Fruit fly (Drosophila melanogaster) whole organism, embryonic: Measurements from ENCODE around the gene Amun.

Experiments used
- Asciz ChIP-seq: fragments of 200-800 bp; sonication (Bioruptor generic); optimal IDR thresholded peaks from 2 replicates; lab custom pipeline; 2017; ENCODE audit warnings: missing biosample characterization, mild to moderate bottlenecking, missing genetic modification characterization, missing genetic modification reagents
- CG10267 ChIP-seq: fragments of 200-800 bp; sonication (Bioruptor generic); optimal IDR thresholded peaks from 2 replicates; lab custom pipeline; 2018; ENCODE audit warnings: missing biosample characterization, mild to moderate bottlenecking, missing genetic modification characterization, moderate library complexity
- CG10321 ChIP-seq: fragments of 200-800 bp; sonication (Bioruptor generic); IDR thresholded peaks from 2 replicates; pipeline ENCODE4 v1.3.6; 2022; ENCODE audit warnings: missing biosample characterization, missing genetic modification characterization
- CG10565 ChIP-seq: fragments of 200-800 bp; sonication (Bioruptor generic); optimal IDR thresholded peaks from 3 replicates; lab custom pipeline; 2016; ENCODE audit warnings: missing biosample characterization, mild to moderate bottlenecking, missing genetic modification characterization
- CG11456 ChIP-seq: fragments of 200-800 bp; sonication (Bioruptor generic); IDR thresholded peaks from 3 replicates; pipeline ENCODE4 v1.3.6; 2022; ENCODE audit warnings: missing biosample characterization, missing genetic modification characterization
- CG12659 ChIP-seq: fragments of 200-800 bp; sonication (Bioruptor generic); optimal IDR thresholded peaks from 3 replicates; lab custom pipeline; 2017; ENCODE audit warnings: mild to moderate bottlenecking, missing biosample characterization, missing genetic modification reagents, missing genetic modification characterization
- CG12744 ChIP-seq: fragments of 200-800 bp; sonication (Bioruptor generic); optimal IDR thresholded peaks from 2 replicates; lab custom pipeline; 2016; ENCODE audit warnings: missing biosample characterization, missing genetic modification characterization
- CG13287 ChIP-seq: fragments of 200-800 bp; sonication (Bioruptor generic); IDR thresholded peaks from 2 replicates; pipeline ENCODE4 v1.3.6; 2022; ENCODE audit warnings: missing biosample characterization, missing genetic modification characterization; ENCODE audit not compliant: partially characterized antibody
- CG13894 ChIP-seq: fragments of 200-800 bp; sonication (Bioruptor generic); optimal IDR thresholded peaks from 3 replicates; lab custom pipeline; 2018; ENCODE audit warnings: missing biosample characterization, mild to moderate bottlenecking, missing genetic modification characterization, moderate library complexity
- CG1647 ChIP-seq: fragments of 200-800 bp; sonication (Bioruptor generic); optimal IDR thresholded peaks from 3 replicates; lab custom pipeline; 2016; ENCODE audit warnings: missing biosample characterization, missing genetic modification characterization
- CG16779 ChIP-seq: fragments of 200-800 bp; sonication (Bioruptor generic); IDR thresholded peaks from 2 replicates; pipeline ENCODE4 v1.3.6; 2022; ENCODE audit warnings: missing biosample characterization, missing genetic modification characterization
- CG16863 ChIP-seq: fragments of 200-800 bp; sonication (Bioruptor generic); optimal IDR thresholded peaks from 3 replicates; lab custom pipeline; 2016; ENCODE audit warnings: missing biosample characterization, missing genetic modification characterization
- CG17328 ChIP-seq: fragments of 200-800 bp; sonication (Bioruptor generic); IDR thresholded peaks from 2 replicates; pipeline ENCODE4 v1.3.6; 2022; ENCODE audit warnings: missing biosample characterization, missing genetic modification characterization
- CG17612 ChIP-seq: fragments of 200-800 bp; sonication (Bioruptor generic); IDR thresholded peaks from 2 replicates; pipeline ENCODE4 v1.3.6; 2022; ENCODE audit warnings: missing biosample characterization, missing genetic modification characterization
- CG17829 ChIP-seq: fragments of 200-800 bp; optimal IDR thresholded peaks from 2 replicates; lab custom pipeline; 2019; ENCODE audit warnings: missing biosample characterization, mild to moderate bottlenecking, missing genetic modification characterization, moderate library complexity
- CG2129 ChIP-seq: fragments of 200-800 bp; sonication (Bioruptor generic); IDR thresholded peaks from 2 replicates; pipeline ENCODE4 v1.3.6; 2022; ENCODE audit warnings: missing biosample characterization, missing genetic modification characterization; ENCODE audit not compliant: partially characterized antibody
- CG31441 ChIP-seq: fragments of 200-800 bp; sonication (Bioruptor generic); IDR thresholded peaks from 2 replicates; pipeline ENCODE4 v1.3.6; 2022; ENCODE audit warnings: missing biosample characterization, missing genetic modification characterization
- CG34376 ChIP-seq: fragments of 200-800 bp; sonication (Bioruptor generic); optimal IDR thresholded peaks from 2 replicates; lab custom pipeline; 2018; ENCODE audit warnings: missing biosample characterization, mild to moderate bottlenecking, missing genetic modification characterization
- CG4360 ChIP-seq: fragments of 200-800 bp; sonication (Bioruptor generic); IDR thresholded peaks from 2 replicates; pipeline ENCODE4 v1.3.6; 2022; ENCODE audit warnings: missing biosample characterization, missing genetic modification characterization
- CG6683 ChIP-seq: fragments of 200-800 bp; sonication (Bioruptor generic); optimal IDR thresholded peaks from 2 replicates; lab custom pipeline; 2017; ENCODE audit warnings: missing biosample characterization, mild to moderate bottlenecking, missing genetic modification characterization, missing genetic modification reagents
- CG7556 ChIP-seq: fragments of 200-800 bp; sonication (Bioruptor generic); optimal IDR thresholded peaks from 2 replicates; lab custom pipeline; 2017; ENCODE audit warnings: missing biosample characterization, mild to moderate bottlenecking, missing genetic modification characterization
- CG8478 ChIP-seq: fragments of >200 bp; optimal IDR thresholded peaks from 2 replicates; lab custom pipeline; 2018
- CHES-1-like ChIP-seq: fragments of 200-800 bp; sonication (Bioruptor generic); optimal IDR thresholded peaks from 2 replicates; lab custom pipeline; 2016; ENCODE audit warnings: missing biosample characterization, missing genetic modification characterization
- Dad ChIP-seq: fragments of 200-800 bp; sonication (Bioruptor generic); optimal IDR thresholded peaks from 3 replicates; lab custom pipeline; 2016; ENCODE audit warnings: missing biosample characterization, missing genetic modification characterization
- HmgZ ChIP-seq: fragments of 200-800 bp; sonication (Bioruptor generic); optimal IDR thresholded peaks from 2 replicates; lab custom pipeline; 2018; ENCODE audit warnings: missing biosample characterization, mild to moderate bottlenecking, missing genetic modification characterization
- Lhr ChIP-seq: fragments of 200-800 bp; sonication (Bioruptor generic); optimal IDR thresholded peaks from 3 replicates; lab custom pipeline; 2017; ENCODE audit warnings: mild to moderate bottlenecking, missing biosample characterization, missing genetic modification reagents, missing genetic modification characterization
- MESR4 ChIP-seq: fragments of 200-800 bp; sonication (Bioruptor generic); optimal IDR thresholded peaks from 2 replicates; lab custom pipeline; 2018; ENCODE audit warnings: missing biosample characterization, mild to moderate bottlenecking, missing genetic modification characterization, moderate library complexity
- PHDP ChIP-seq: fragments of 200-800 bp; sonication (Bioruptor generic); optimal IDR thresholded peaks from 3 replicates; lab custom pipeline; 2018; ENCODE audit warnings: missing biosample characterization, mild to moderate bottlenecking, missing genetic modification characterization, moderate library complexity
- Rfx ChIP-seq: fragments of 200-800 bp; sonication (Bioruptor generic); IDR thresholded peaks from 2 replicates; pipeline ENCODE4 v1.3.6; 2022; ENCODE audit warnings: missing biosample characterization, missing genetic modification characterization
- Scr ChIP-seq: fragments of 200-800 bp; sonication (Bioruptor generic); IDR thresholded peaks from 2 replicates; pipeline ENCODE4 v1.3.6; 2022; ENCODE audit warnings: missing biosample characterization, missing genetic modification characterization; ENCODE audit not compliant: partially characterized antibody
- Sox100B ChIP-seq: fragments of 200-800 bp; sonication (Bioruptor generic); optimal IDR thresholded peaks from 3 replicates; lab custom pipeline; 2018; ENCODE audit warnings: missing biosample characterization, mild to moderate bottlenecking, missing genetic modification characterization
- al ChIP-seq: fragments of 200-800 bp; sonication (Bioruptor generic); IDR thresholded peaks from 2 replicates; pipeline ENCODE4 v1.3.6; 2022; ENCODE audit warnings: missing biosample characterization, missing genetic modification characterization
- br ChIP-seq: fragments of >200 bp; optimal IDR thresholded peaks from 2 replicates; lab custom pipeline; 2017
- bsh ChIP-seq, 2 experiments: fragments of 200-800 bp; sonication (Bioruptor generic); optimal IDR thresholded peaks; 2 replicates each; lab custom pipeline; 2017 to 2018; ENCODE audit warnings: mild to moderate bottlenecking in 2 of 2, missing biosample characterization in 2 of 2, missing genetic modification characterization in 2 of 2, moderate library complexity in 1 of 2
- her ChIP-seq: fragments of 200-800 bp; sonication (Bioruptor generic); optimal IDR thresholded peaks from 2 replicates; lab custom pipeline; 2016; ENCODE audit warnings: missing biosample characterization, missing genetic modification characterization
- inv ChIP-seq: fragments of 200-800 bp; sonication (Bioruptor generic); IDR thresholded peaks from 2 replicates; pipeline ENCODE4 v1.3.6; 2022; ENCODE audit warnings: missing biosample characterization, missing genetic modification characterization; ENCODE audit not compliant: partially characterized antibody
- kah ChIP-seq: fragments of 200-800 bp; sonication (Bioruptor generic); optimal IDR thresholded peaks from 2 replicates; lab custom pipeline; 2018; ENCODE audit warnings: missing biosample characterization, mild to moderate bottlenecking, missing genetic modification characterization
- lmd ChIP-seq: fragments of 200-800 bp; sonication (Bioruptor generic); IDR thresholded peaks from 2 replicates; pipeline ENCODE4 v1.3.6; 2022; ENCODE audit warnings: missing biosample characterization, missing genetic modification characterization
- lola ChIP-seq, 3 experiments: fragments of >200 bp in 2 of 3; fragments of 200-800 bp in 1 of 3; sonication (Bioruptor generic) in 1 of 3; optimal IDR thresholded peaks; 2 replicates each; lab custom pipeline; 2017 to 2019; ENCODE audit warnings: missing biosample characterization in 3 of 3, missing genetic modification characterization in 3 of 3, mild to moderate bottlenecking in 1 of 3, moderate library complexity in 1 of 3
- mam ChIP-seq: fragments of 200-800 bp; sonication (Bioruptor generic); optimal IDR thresholded peaks from 3 replicates; lab custom pipeline; 2016; ENCODE audit warnings: missing biosample characterization, missing genetic modification characterization
- onecut ChIP-seq: fragments of 200-800 bp; sonication (Bioruptor generic); IDR thresholded peaks from 2 replicates; pipeline ENCODE4 v1.3.6; 2022; ENCODE audit warnings: missing biosample characterization, missing genetic modification characterization
- pan ChIP-seq, 4 experiments: fragments of >200 bp in 3 of 4; fragments of 200-800 bp in 1 of 4; sonication (Bioruptor generic) in 1 of 4; optimal IDR thresholded peaks in 3 of 4; IDR thresholded peaks in 1 of 4; 2 replicates each; pipeline versions ENCODE4 v1.3.6 to Lab custom; 2017 to 2022; ENCODE audit warnings: missing biosample characterization in 2 of 4, missing genetic modification characterization in 2 of 4, mixed read lengths in 1 of 4
- pho ChIP-seq: fragments of 200-800 bp; sonication (Bioruptor generic); optimal IDR thresholded peaks from 2 replicates; lab custom pipeline; 2016; ENCODE audit warnings: missing biosample characterization, missing genetic modification characterization
- psq ChIP-seq: fragments of 200-800 bp; sonication (Bioruptor generic); optimal IDR thresholded peaks from 2 replicates; lab custom pipeline; 2017; ENCODE audit warnings: missing biosample characterization, missing genetic modification characterization
- slou ChIP-seq: fragments of 200-800 bp; sonication (Bioruptor generic); optimal IDR thresholded peaks from 3 replicates; lab custom pipeline; 2016; ENCODE audit warnings: missing biosample characterization, missing genetic modification characterization
- unpg ChIP-seq: fragments of 200-800 bp; sonication (Bioruptor generic); optimal IDR thresholded peaks from 3 replicates; lab custom pipeline; 2018; ENCODE audit warnings: missing biosample characterization, mild to moderate bottlenecking, missing genetic modification characterization, moderate library complexity
- vfl ChIP-seq: fragments of 200-800 bp; sonication (Bioruptor generic); optimal IDR thresholded peaks from 2 replicates; lab custom pipeline; 2016; ENCODE audit warnings: missing biosample characterization, missing genetic modification characterization

The Amun gene

dm6 chrX:11681558-11682551 lies 33.5 kb downstream of the Amun start (continued):
- TF ChIP-seq HmgZ (tag; lab: Kevin White, UChicago), result peak; percentile 60
- TF ChIP-seq CG10267, result peak; percentile 65
- peak; percentile 55 for TF ChIP-seq her
- peak; percentile 34; the same call in 1 of the 2 replicates for TF ChIP-seq CG2129 (GFP tag; lab: Robert Waterston, UW)
- TF ChIP-seq CG7556 (GFP tag; lab: Kevin White, UChicago), result peak; percentile 65
- no peak for TF ChIP-seq CG17612
- TF ChIP-seq unpg (GFP tag; lab: Kevin White, UChicago), result peak; percentile 48
- TF ChIP-seq inv, result peak; percentile 53; the same call in 1 of the 2 replicates
- TF ChIP-seq vfl (GFP tag; lab: Kevin White, UChicago), result peak; percentile 44
- TF ChIP-seq CG8478 (lab: Kevin White, UChicago), result peak; percentile 75
- TF ChIP-seq kah (GFP tag; lab: Kevin White, UChicago), result peak; percentile 2
- peak; percentile 73 for TF ChIP-seq CG12659 (GFP tag; lab: Kevin White, UChicago)
- TF ChIP-seq CG17829 (tag; lab: Kevin White, UChicago), result peak; percentile 62
- TF ChIP-seq Lhr (GFP tag; lab: Kevin White, UChicago), result peak; percentile 0
- no peak for TF ChIP-seq CG17328
- peak; percentile 43 for TF ChIP-seq Dad
- no peak for TF ChIP-seq CG16779 (GFP tag; lab: Robert Waterston, UW)
- peak; percentile 63 for TF ChIP-seq PHDP
- peak; percentile 85 for TF ChIP-seq CG10321 (GFP tag; lab: Robert Waterston, UW)
- TF ChIP-seq lola (GFP tag; optimal IDR thresholded peaks at IDR 0.05; lab: Kevin White, UChicago), result peak in 2 of 3 experiments; percentile 21 to 52
- TF ChIP-seq pho (GFP tag; lab: Kevin White, UChicago), result peak; percentile 71
- peak; percentile 78 for TF ChIP-seq Rfx (GFP tag; lab: Robert Waterston, UW)
- peak; percentile 25 for TF ChIP-seq CG12744 (GFP tag; lab: Kevin White, UChicago)
- TF ChIP-seq mam (GFP tag; lab: Kevin White, UChicago), result peak; percentile 77
- TF ChIP-seq CG4360, result peak; percentile 71; the same call in 1 of the 2 replicates
- peak; percentile 70 for TF ChIP-seq CG13894
- TF ChIP-seq CG16863 (GFP tag; lab: Kevin White, UChicago), result peak; percentile 55
- peak; percentile 52 to 62 for TF ChIP-seq bsh (GFP tag; optimal IDR thresholded peaks at IDR 0.05; lab: Kevin White, UChicago)
- peak; percentile 50 for TF ChIP-seq Sox100B
- no peak for TF ChIP-seq CG10565 (GFP tag; lab: Kevin White, UChicago)
- TF ChIP-seq CHES-1-like (GFP tag; lab: Kevin White, UChicago), result peak; percentile 69
- TF ChIP-seq CG1647 (GFP tag; lab: Kevin White, UChicago), result peak; percentile 55
- peak; percentile 87 for TF ChIP-seq CG34376 (GFP tag; lab: Kevin White, UChicago)
- no peak for TF ChIP-seq br (lab: Kevin White, UChicago)
- peak; percentile 36 for TF ChIP-seq CG6683 (GFP tag; lab: Kevin White, UChicago)
- TF ChIP-seq pan (optimal IDR thresholded peaks at IDR 0.05; lab: Kevin White, UChicago), result no peak
- TF ChIP-seq pan (GFP tag; optimal IDR thresholded peaks at IDR 0.05 in 1 of 2, IDR thresholded peaks at IDR 0.05 in 1 of 2), result no peak
- peak; percentile 34 for TF ChIP-seq MESR4 (GFP tag; lab: Kevin White, UChicago)
- peak; percentile 16 for TF ChIP-seq psq (GFP tag; lab: Kevin White, UChicago)
- TF ChIP-seq slou (GFP tag; lab: Kevin White, UChicago), result peak; percentile 13
- TF ChIP-seq Asciz (GFP tag; lab: Kevin White, UChicago), result peak; percentile 39
- 0 out of 3 replicates have a peak, but pooled peaks have one; percentile 48 for TF ChIP-seq CG11456
- TF ChIP-seq Scr (GFP tag; lab: Robert Waterston, UW), result peak; percentile 69
- TF ChIP-seq onecut (GFP tag; lab: Robert Waterston, UW), result peak; percentile 9; the same call in 1 of the 2 replicates
- TF ChIP-seq al, result peak; percentile 39; the same call in 1 of the 2 replicates
- TF ChIP-seq lmd (GFP tag; lab: Robert Waterston, UW), result peak; percentile 46; the same call in 1 of the 2 replicates
- peak; percentile 75 for TF ChIP-seq CG13287 (GFP tag; lab: Robert Waterston, UW)
- peak; percentile 42; the same call in 1 of the 2 replicates for TF ChIP-seq CG31441
